Fruit fly (Drosophila melanogaster): ENCODE results near the gene ND-B18.

The ND-B18 gene

dm6 chrX:15085777-15086510 is 22.4 kb downstream of the ND-B18 start, which contains the start of the genes CG15027 and Dbct:
Gene CG15027 (minus strand): TSS chrX:15085827.
Gene Dbct (plus strand): TSS chrX:15086125.
- no peak for TF ChIP-seq Abd-B (GFP tag; optimal IDR thresholded peaks at IDR 0.05)
- TF ChIP-seq ey (GFP tag; optimal IDR thresholded peaks at IDR 0.05) = peak; percentile 58
- peak; percentile 87 for TF ChIP-seq HLH106 (tag; optimal IDR thresholded peaks at IDR 0.05)
- TF ChIP-seq CG32264 (GFP tag; optimal IDR thresholded peaks at IDR 0.05) = no peak
- peak; percentile 85 for TF ChIP-seq brk (GFP tag; optimal IDR thresholded peaks at IDR 0.05)
- peak; percentile 59 for TF ChIP-seq Jra (GFP tag; optimal IDR thresholded peaks at IDR 0.05)
- no peak for TF ChIP-seq Hr83 (GFP tag; optimal IDR thresholded peaks at IDR 0.05; ENCODE audit: poor library complexity, severe bottlenecking)
- TF ChIP-seq sage (GFP tag; optimal IDR thresholded peaks at IDR 0.05) = peak; percentile 56
- no peak for TF ChIP-seq Dfd (GFP tag; optimal IDR thresholded peaks at IDR 0.05)
- no peak for TF ChIP-seq sv (GFP tag; optimal IDR thresholded peaks at IDR 0.05)
- no peak for TF ChIP-seq N (GFP tag; optimal IDR thresholded peaks at IDR 0.05)
- peak; percentile 69 for TF ChIP-seq psq (GFP tag; optimal IDR thresholded peaks at IDR 0.05)
- no peak for TF ChIP-seq Mio (GFP tag; optimal IDR thresholded peaks at IDR 0.05)
- peak; percentile 49 for TF ChIP-seq Myc (optimal IDR thresholded peaks at IDR 0.05)
- TF ChIP-seq Hnf4 (GFP tag; optimal IDR thresholded peaks at IDR 0.05) = peak; percentile 63
- peak; percentile 60 for TF ChIP-seq dmrt93B (GFP tag; optimal IDR thresholded peaks at IDR 0.05)
- no peak for TF ChIP-seq CrebA (GFP tag; optimal IDR thresholded peaks at IDR 0.05; ENCODE audit: borderline replicate concordance)
- TF ChIP-seq woc (GFP tag; optimal IDR thresholded peaks at IDR 0.05) = peak; percentile 47
- TF ChIP-seq tai (GFP tag; optimal IDR thresholded peaks at IDR 0.05) = peak; percentile 70
- TF ChIP-seq br (GFP tag; optimal IDR thresholded peaks at IDR 0.05) = peak; percentile 42
- TF ChIP-seq OdsH (GFP tag; optimal IDR thresholded peaks at IDR 0.05) = peak; percentile 78
- TF ChIP-seq Sp1 (GFP tag; optimal IDR thresholded peaks at IDR 0.05) = peak; percentile 77
- TF ChIP-seq CG9705 (GFP tag; optimal IDR thresholded peaks at IDR 0.05) = peak; percentile 64
- TF ChIP-seq dsf (GFP tag; optimal IDR thresholded peaks at IDR 0.05; ENCODE audit: borderline replicate concordance) = peak; percentile 16
- peak; percentile 82 for TF ChIP-seq h (GFP tag; optimal IDR thresholded peaks at IDR 0.05)
- TF ChIP-seq usp (GFP tag; optimal IDR thresholded peaks at IDR 0.05) = no peak
- TF ChIP-seq GATAd (GFP tag; optimal IDR thresholded peaks at IDR 0.05) = no peak
- peak; percentile 67 for TF ChIP-seq fru (GFP tag; optimal IDR thresholded peaks at IDR 0.05)
- no peak for TF ChIP-seq Dif (GFP tag; optimal IDR thresholded peaks at IDR 0.05; ENCODE audit: partially characterized antibody)
- no peak for TF ChIP-seq lola (GFP tag; optimal IDR thresholded peaks at IDR 0.05)
- no peak for TF ChIP-seq jim (GFP tag; optimal IDR thresholded peaks at IDR 0.05)
- peak in 1 of 2 experiments; percentile 83 for TF ChIP-seq foxo (GFP tag; optimal IDR thresholded peaks at IDR 0.05)
- TF ChIP-seq Rel (GFP tag; optimal IDR thresholded peaks at IDR 0.05) = peak; percentile 2
- peak; percentile 52 for TF ChIP-seq Rel (tag; optimal IDR thresholded peaks at IDR 0.05)
- peak; percentile 81 for TF ChIP-seq rgr (GFP tag; optimal IDR thresholded peaks at IDR 0.05)

- TF ChIP-seq foxo (GFP tag; optimal IDR thresholded peaks at IDR 0.05) (no peak), Mio (GFP tag; optimal IDR thresholded peaks at IDR 0.05) (no peak), Jra (GFP tag; optimal IDR thresholded peaks at IDR 0.05) (no peak), woc (GFP tag; optimal IDR thresholded peaks at IDR 0.05) (no peak), dmrt93B (GFP tag; optimal IDR thresholded peaks at IDR 0.05) (no peak), GATAd (GFP tag; optimal IDR thresholded peaks at IDR 0.05) (no peak), Vsx2 (GFP tag; optimal IDR thresholded peaks at IDR 0.05; ENCODE audit: partially characterized antibody) (no peak), brk (GFP tag; optimal IDR thresholded peaks at IDR 0.05) (no peak), Abd-B (GFP tag; optimal IDR thresholded peaks at IDR 0.05) (no peak), Rel (GFP tag; optimal IDR thresholded peaks at IDR 0.05) (no peak), Rel (tag; optimal IDR thresholded peaks at IDR 0.05) (no peak), N (GFP tag; optimal IDR thresholded peaks at IDR 0.05) (no peak), pan (optimal IDR thresholded peaks at IDR 0.05) (no peak), jim (GFP tag; optimal IDR thresholded peaks at IDR 0.05) (no peak), sv (GFP tag; optimal IDR thresholded peaks at IDR 0.05) (no peak), Hr83 (GFP tag; optimal IDR thresholded peaks at IDR 0.05; ENCODE audit: poor library complexity, severe bottlenecking) (no peak), dsf (GFP tag; optimal IDR thresholded peaks at IDR 0.05; ENCODE audit: borderline replicate concordance) (no peak), Myc (optimal IDR thresholded peaks at IDR 0.05) (no peak), Dfd (GFP tag; optimal IDR thresholded peaks at IDR 0.05) (no peak), Dif (GFP tag; optimal IDR thresholded peaks at IDR 0.05; ENCODE audit: partially characterized antibody) (no peak), CG9705 (GFP tag; optimal IDR thresholded peaks at IDR 0.05) (no peak)
Observed at dm6 chrX:15089146-15089698, 25.7 kb downstream of the ND-B18 start, which contains the start of gene Rab3-GEF. Gene Rab3-GEF (plus strand): TSS chrX:15089682.

Measured in whole organism, wandering third instar larva.